Fruit fly (Drosophila melanogaster) whole organism, embryonic: Measurements from ENCODE around the gene CG34307.

Experiments
- Adf1 ChIP-seq: fragments of 200-800 bp; sonication (Bioruptor generic); IDR thresholded peaks from 2 replicates; pipeline ENCODE4 v1.3.6; 2022; ENCODE audit warnings: missing biosample characterization, missing genetic modification characterization
- Asciz ChIP-seq: fragments of 200-800 bp; sonication (Bioruptor generic); optimal IDR thresholded peaks from 2 replicates; lab custom pipeline; 2017; ENCODE audit warnings: missing biosample characterization, mild to moderate bottlenecking, missing genetic modification characterization, missing genetic modification reagents
- Bgb ChIP-seq: fragments of 200-800 bp; sonication (Bioruptor generic); IDR thresholded peaks from 2 replicates; pipeline ENCODE4 v1.3.6; 2022; ENCODE audit warnings: missing biosample characterization, missing genetic modification characterization; ENCODE audit not compliant: partially characterized antibody
- Blimp-1 ChIP-seq: fragments of 200-800 bp; sonication (Bioruptor generic); optimal IDR thresholded peaks from 3 replicates; lab custom pipeline; 2018; ENCODE audit warnings: missing biosample characterization, missing genetic modification characterization, mild to moderate bottlenecking, moderate library complexity, missing genetic modification reagents
- Bteb2 ChIP-seq: fragments of 200-800 bp; sonication (Bioruptor generic); optimal IDR thresholded peaks from 2 replicates; lab custom pipeline; 2016; ENCODE audit warnings: missing biosample characterization, missing genetic modification characterization
- CG10565 ChIP-seq: fragments of 200-800 bp; sonication (Bioruptor generic); optimal IDR thresholded peaks from 3 replicates; lab custom pipeline; 2016; ENCODE audit warnings: missing biosample characterization, mild to moderate bottlenecking, missing genetic modification characterization
- CG11093 ChIP-seq: fragments of 200-800 bp; sonication (Bioruptor generic); IDR thresholded peaks from 3 replicates; pipeline ENCODE4 v1.3.6; 2022; ENCODE audit warnings: missing biosample characterization, missing genetic modification characterization
- CG11504 ChIP-seq: fragments of 200-800 bp; sonication (Bioruptor generic); optimal IDR thresholded peaks from 3 replicates; lab custom pipeline; 2019; ENCODE audit warnings: missing biosample characterization, mild to moderate bottlenecking, missing genetic modification characterization, moderate library complexity
- CG11695 ChIP-seq: fragments of 200-800 bp; sonication (Bioruptor generic); IDR thresholded peaks from 3 replicates; pipeline ENCODE4 v1.3.6; 2022; ENCODE audit warnings: missing biosample characterization, missing genetic modification characterization
- CG11696 ChIP-seq: fragments of 200-800 bp; sonication (Bioruptor generic); IDR thresholded peaks from 2 replicates; pipeline ENCODE4 v1.3.6; 2022; ENCODE audit warnings: missing biosample characterization, missing genetic modification characterization
- CG12769 ChIP-seq: fragments of 200-800 bp; sonication (Bioruptor generic); optimal IDR thresholded peaks from 2 replicates; lab custom pipeline; 2019; ENCODE audit warnings: missing biosample characterization, mild to moderate bottlenecking, missing genetic modification characterization, moderate library complexity
- CG17359 ChIP-seq: fragments of 200-800 bp; sonication (Bioruptor generic); optimal IDR thresholded peaks from 3 replicates; lab custom pipeline; 2018; ENCODE audit warnings: missing biosample characterization, mild to moderate bottlenecking, missing genetic modification characterization, moderate library complexity
- CG17829 ChIP-seq: fragments of 200-800 bp; optimal IDR thresholded peaks from 2 replicates; lab custom pipeline; 2019; ENCODE audit warnings: missing biosample characterization, mild to moderate bottlenecking, missing genetic modification characterization, moderate library complexity
- CG2202 ChIP-seq: fragments of 200-800 bp; sonication (Bioruptor generic); optimal IDR thresholded peaks from 2 replicates; lab custom pipeline; 2018; ENCODE audit warnings: missing biosample characterization, mild to moderate bottlenecking, missing genetic modification characterization
- CG30431 ChIP-seq: fragments of 200-800 bp; sonication (Bioruptor generic); optimal IDR thresholded peaks from 2 replicates; lab custom pipeline; 2017; ENCODE audit warnings: missing biosample characterization, missing genetic modification characterization
- CG31388 ChIP-seq: fragments of 200-800 bp; sonication (Bioruptor generic); optimal IDR thresholded peaks from 2 replicates; lab custom pipeline; 2016; ENCODE audit warnings: missing biosample characterization, missing genetic modification characterization
- CG34376 ChIP-seq: fragments of 200-800 bp; sonication (Bioruptor generic); optimal IDR thresholded peaks from 2 replicates; lab custom pipeline; 2018; ENCODE audit warnings: missing biosample characterization, mild to moderate bottlenecking, missing genetic modification characterization
- CG4360 ChIP-seq: fragments of 200-800 bp; sonication (Bioruptor generic); IDR thresholded peaks from 2 replicates; pipeline ENCODE4 v1.3.6; 2022; ENCODE audit warnings: missing biosample characterization, missing genetic modification characterization
- CG4707 ChIP-seq: fragments of 200-800 bp; sonication (Bioruptor generic); optimal IDR thresholded peaks from 2 replicates; lab custom pipeline; 2018; ENCODE audit warnings: missing biosample characterization, mild to moderate bottlenecking, missing genetic modification characterization, moderate library complexity
- CG6254 ChIP-seq: fragments of 200-800 bp; sonication (Bioruptor generic); optimal IDR thresholded peaks from 3 replicates; lab custom pipeline; 2017; ENCODE audit warnings: mild to moderate bottlenecking, missing biosample characterization, missing genetic modification reagents, missing genetic modification characterization
- CG7786 ChIP-seq: fragments of 200-800 bp; sonication (Bioruptor generic); optimal IDR thresholded peaks from 2 replicates; lab custom pipeline; 2016; ENCODE audit warnings: missing biosample characterization, missing genetic modification characterization
- CG9215 ChIP-seq: fragments of 200-800 bp; sonication (Bioruptor generic); IDR thresholded peaks from 2 replicates; pipeline ENCODE4 v1.3.6; 2022; ENCODE audit warnings: missing biosample characterization, missing genetic modification characterization
- D ChIP-seq, 2 experiments: fragments of 200-800 bp in 1 of 2; fragments of >200 bp in 1 of 2; sonication (Bioruptor generic) in 1 of 2; optimal IDR thresholded peaks; 2 replicates in 1 of 2; 3 replicates in 1 of 2; lab custom pipeline; 2017; ENCODE audit warnings: mild to moderate bottlenecking in 1 of 2, missing biosample characterization in 1 of 2, missing genetic modification characterization in 1 of 2, missing genetic modification reagents in 1 of 2
- D19B ChIP-seq: fragments of 200-800 bp; sonication (Bioruptor generic); optimal IDR thresholded peaks from 2 replicates; lab custom pipeline; 2017; ENCODE audit warnings: missing biosample characterization, mild to moderate bottlenecking, missing genetic modification characterization
- Hr3 ChIP-seq: fragments of 200-800 bp; sonication (Bioruptor generic); optimal IDR thresholded peaks from 3 replicates; lab custom pipeline; 2016; ENCODE audit warnings: missing biosample characterization, missing genetic modification characterization
- Hr39 ChIP-seq: fragments of >200 bp; optimal IDR thresholded peaks from 2 replicates; lab custom pipeline; 2017
- MTF-1 ChIP-seq: fragments of 200-800 bp; sonication (Bioruptor generic); optimal IDR thresholded peaks from 2 replicates; lab custom pipeline; 2018; ENCODE audit warnings: missing biosample characterization, mild to moderate bottlenecking, missing genetic modification characterization, borderline replicate concordance
- Six4 ChIP-seq: fragments of 200-800 bp; sonication (Bioruptor generic); optimal IDR thresholded peaks from 2 replicates; lab custom pipeline; 2016; ENCODE audit warnings: missing biosample characterization, missing genetic modification characterization
- Ssrp ChIP-seq: fragments of 200-800 bp; sonication (Bioruptor generic); optimal IDR thresholded peaks from 2 replicates; lab custom pipeline; 2018; ENCODE audit warnings: missing biosample characterization, mild to moderate bottlenecking, missing genetic modification characterization, moderate library complexity
- Xbp1 ChIP-seq: fragments of 200-800 bp; sonication (Bioruptor generic); optimal IDR thresholded peaks from 3 replicates; lab custom pipeline; 2016; ENCODE audit warnings: missing biosample characterization, mild to moderate bottlenecking, missing genetic modification characterization
- ab ChIP-seq: fragments of 200-800 bp; sonication (Bioruptor generic); optimal IDR thresholded peaks from 2 replicates; lab custom pipeline; 2016; ENCODE audit warnings: missing biosample characterization, missing genetic modification characterization
- croc ChIP-seq: fragments of 200-800 bp; sonication (Bioruptor generic); conservative IDR thresholded peaks from 3 replicates; pipeline ENCODE4 v1.3.6; 2022; ENCODE audit warnings: missing biosample characterization, missing genetic modification characterization
- dan ChIP-seq: fragments of 200-800 bp; sonication (Bioruptor generic); IDR thresholded peaks from 2 replicates; pipeline ENCODE4 v1.3.6; 2022; ENCODE audit warnings: missing biosample characterization, missing genetic modification characterization
- dmrt11E ChIP-seq: fragments of 200-800 bp; sonication (Bioruptor generic); optimal IDR thresholded peaks from 3 replicates; lab custom pipeline; 2018; ENCODE audit warnings: missing biosample characterization, mild to moderate bottlenecking, missing genetic modification characterization, moderate library complexity
- fd96Cb ChIP-seq: fragments of 200-800 bp; sonication (Bioruptor generic); optimal IDR thresholded peaks from 2 replicates; lab custom pipeline; 2018; ENCODE audit warnings: missing biosample characterization, mild to moderate bottlenecking, missing genetic modification characterization, moderate library complexity
- ftz-f1 ChIP-seq: fragments of 200-800 bp; sonication (Bioruptor generic); optimal IDR thresholded peaks from 2 replicates; lab custom pipeline; 2016; ENCODE audit warnings: missing biosample characterization, missing genetic modification characterization
- gem ChIP-seq: fragments of 200-800 bp; sonication (Bioruptor generic); optimal IDR thresholded peaks from 2 replicates; lab custom pipeline; 2019; ENCODE audit warnings: missing biosample characterization, mild to moderate bottlenecking, missing genetic modification characterization, moderate library complexity
- her ChIP-seq: fragments of 200-800 bp; sonication (Bioruptor generic); optimal IDR thresholded peaks from 2 replicates; lab custom pipeline; 2016; ENCODE audit warnings: missing biosample characterization, missing genetic modification characterization
- hkb ChIP-seq, 2 experiments: fragments of 200-800 bp in 1 of 2; fragments of >200 bp in 1 of 2; sonication (Bioruptor generic) in 1 of 2; IDR thresholded peaks in 1 of 2; optimal IDR thresholded peaks in 1 of 2; 2 replicates each; pipeline versions ENCODE4 v1.3.6 to Lab custom; 2017 to 2022; ENCODE audit warnings: missing biosample characterization in 1 of 2, missing genetic modification characterization in 1 of 2
- nmo ChIP-seq: fragments of 200-800 bp; sonication (Bioruptor generic); optimal IDR thresholded peaks from 2 replicates; lab custom pipeline; 2018; ENCODE audit warnings: missing biosample characterization, mild to moderate bottlenecking, missing genetic modification characterization, moderate library complexity
- oc ChIP-seq: fragments of 200-800 bp; sonication (Bioruptor generic); optimal IDR thresholded peaks from 2 replicates; lab custom pipeline; 2018; ENCODE audit warnings: missing biosample characterization, mild to moderate bottlenecking, missing genetic modification characterization, moderate library complexity
- p53 ChIP-seq: fragments of 200-800 bp; sonication (Bioruptor generic); optimal IDR thresholded peaks from 2 replicates; lab custom pipeline; 2016; ENCODE audit warnings: missing biosample characterization, missing genetic modification characterization
- pfk ChIP-seq: fragments of 200-800 bp; sonication (Bioruptor generic); optimal IDR thresholded peaks from 2 replicates; lab custom pipeline; 2018; ENCODE audit warnings: missing biosample characterization, mild to moderate bottlenecking, missing genetic modification characterization, moderate library complexity
- psq ChIP-seq: fragments of 200-800 bp; sonication (Bioruptor generic); optimal IDR thresholded peaks from 2 replicates; lab custom pipeline; 2017; ENCODE audit warnings: missing biosample characterization, missing genetic modification characterization
- ranshi ChIP-seq: fragments of 200-800 bp; sonication (Bioruptor generic); IDR thresholded peaks from 2 replicates; pipeline ENCODE4 v1.3.6; 2022; ENCODE audit warnings: missing biosample characterization, missing genetic modification characterization
- sisA ChIP-seq: fragments of 200-800 bp; sonication (Bioruptor generic); IDR thresholded peaks from 2 replicates; pipeline ENCODE4 v1.3.6; 2022; ENCODE audit warnings: missing biosample characterization, missing genetic modification characterization
- sob ChIP-seq: fragments of 200-800 bp; sonication (Bioruptor generic); IDR thresholded peaks from 2 replicates; pipeline ENCODE4 v1.3.6; 2022; ENCODE audit warnings: missing biosample characterization, missing genetic modification characterization
- twi ChIP-seq: fragments of 200-800 bp; optimal IDR thresholded peaks from 2 replicates; lab custom pipeline; 2019; ENCODE audit warnings: missing biosample characterization, mild to moderate bottlenecking, missing genetic modification characterization, moderate library complexity
- unpg ChIP-seq: fragments of 200-800 bp; sonication (Bioruptor generic); optimal IDR thresholded peaks from 3 replicates; lab custom pipeline; 2018; ENCODE audit warnings: missing biosample characterization, mild to moderate bottlenecking, missing genetic modification characterization, moderate library complexity
- zfh1 ChIP-seq: fragments of 200-800 bp; sonication (Bioruptor generic); IDR thresholded peaks from 3 replicates; pipeline ENCODE4 v1.3.6; 2022; ENCODE audit warnings: missing biosample characterization, missing genetic modification characterization

CG34307 gene

dm6 chr3R:11851939-11852338 lies 45.4 kb upstream of the CG34307 start (continued):
- TF ChIP-seq psq (GFP tag; lab: Kevin White, UChicago) (no peak), CG6254 (GFP tag; lab: Kevin White, UChicago) (peak; percentile 60), Blimp-1 (GFP tag; lab: Kevin White, UChicago) (peak; percentile 87), dmrt11E (peak; percentile 70), D19B (GFP tag; lab: Kevin White, UChicago) (no peak), unpg (GFP tag; lab: Kevin White, UChicago) (peak; percentile 78), CG30431 (GFP tag; lab: Kevin White, UChicago) (no peak), Bteb2 (GFP tag; lab: Kevin White, UChicago) (no peak), CG34376 (GFP tag; lab: Kevin White, UChicago) (no peak), p53 (GFP tag; lab: Kevin White, UChicago) (no peak), dan (GFP tag; lab: Robert Waterston, UW) (no peak), CG11695 (GFP tag; lab: Robert Waterston, UW) (0 out of 3 replicates have a peak, but pooled peaks have one; percentile 13), oc (tag; lab: Kevin White, UChicago) (peak; percentile 73), zfh1 (GFP tag; lab: Robert Waterston, UW) (0 out of 3 replicates have a peak, but pooled peaks have one; percentile 20), Ssrp (tag; lab: Kevin White, UChicago) (peak; percentile 76), hkb (optimal IDR thresholded peaks at IDR 0.05; lab: Kevin White, UChicago) (no peak), hkb (GFP tag; IDR thresholded peaks at IDR 0.05; lab: Robert Waterston, UW) (0 out of 2 replicates have a peak, but pooled peaks have one; percentile 36), nmo (GFP tag; lab: Kevin White, UChicago) (peak; percentile 82), CG4360 (GFP tag; lab: Robert Waterston, UW) (peak; percentile 33; the same call in 1 of the 2 replicates), croc (GFP tag; lab: Robert Waterston, UW) (peak; percentile 51), Hr39 (lab: Kevin White, UChicago) (no peak), CG17829 (tag; lab: Kevin White, UChicago) (peak; percentile 76), fd96Cb (peak; percentile 75), sisA (GFP tag; lab: Robert Waterston, UW) (peak; percentile 43; the same call in 1 of the 2 replicates), CG4707 (GFP tag; lab: Kevin White, UChicago) (peak; percentile 42), CG11696 (no peak), CG10565 (GFP tag; lab: Kevin White, UChicago) (no peak), CG31388 (GFP tag; lab: Kevin White, UChicago) (peak; percentile 6), Six4 (peak; percentile 3), MTF-1 (GFP tag; lab: Kevin White, UChicago) (peak; percentile 8), CG9215 (no peak), Asciz (GFP tag; lab: Kevin White, UChicago) (peak; percentile 67), gem (peak; percentile 83), CG2202 (tag; lab: Kevin White, UChicago) (peak; percentile 64), Adf1 (no peak), Xbp1 (peak; percentile 13), Hr3 (GFP tag; lab: Kevin White, UChicago) (peak; percentile 30), sob (GFP tag; lab: Robert Waterston, UW) (no peak), ranshi (GFP tag; lab: Robert Waterston, UW) (no peak), Bgb (GFP tag; lab: Robert Waterston, UW) (no peak), pfk (GFP tag; lab: Kevin White, UChicago) (no peak), CG7786 (GFP tag; lab: Kevin White, UChicago) (no peak), CG11093 (GFP tag; lab: Robert Waterston, UW) (0 out of 3 replicates have a peak, but pooled peaks have one; percentile 10), ab (GFP tag; lab: Kevin White, UChicago) (no peak), CG11504 (tag; lab: Kevin White, UChicago) (peak; percentile 73), D (optimal IDR thresholded peaks at IDR 0.05; lab: Kevin White, UChicago) (no peak), D (GFP tag; optimal IDR thresholded peaks at IDR 0.05; lab: Kevin White, UChicago) (peak; percentile 58), her (no peak), CG12769 (peak; percentile 34), twi (peak; percentile 46), CG17359 (tag; lab: Kevin White, UChicago) (peak; percentile 70), ftz-f1 (GFP tag; lab: Kevin White, UChicago) (no peak)
